Fruit fly (Drosophila melanogaster) whole organism, embryonic: ENCODE results near the gene nst.

Source experiments
- ATbp ChIP-seq: fragments of 200-800 bp; sonication (Bioruptor generic); optimal IDR thresholded peaks from 2 replicates; lab custom pipeline; 2017; ENCODE audit warnings: missing biosample characterization, mild to moderate bottlenecking, missing genetic modification characterization, missing genetic modification reagents
- Aef1 ChIP-seq: fragments of 200-800 bp; sonication (Bioruptor generic); IDR thresholded peaks from 3 replicates; pipeline ENCODE4 v1.3.6; 2022; ENCODE audit warnings: missing biosample characterization, missing genetic modification characterization
- B-H1 ChIP-seq: fragments of 200-800 bp; sonication (Bioruptor generic); IDR thresholded peaks from 3 replicates; pipeline ENCODE4 v1.3.6; 2022; ENCODE audit warnings: missing biosample characterization, missing genetic modification characterization
- CG10462 ChIP-seq: fragments of 200-800 bp; sonication (Bioruptor generic); optimal IDR thresholded peaks from 2 replicates; lab custom pipeline; 2016; ENCODE audit warnings: missing biosample characterization, missing genetic modification characterization
- CG11085 ChIP-seq: fragments of 200-800 bp; sonication (Bioruptor generic); IDR thresholded peaks from 2 replicates; pipeline ENCODE4 v1.3.6; 2022; ENCODE audit warnings: missing biosample characterization, missing genetic modification characterization
- CG12659 ChIP-seq: fragments of 200-800 bp; sonication (Bioruptor generic); optimal IDR thresholded peaks from 3 replicates; lab custom pipeline; 2017; ENCODE audit warnings: mild to moderate bottlenecking, missing biosample characterization, missing genetic modification reagents, missing genetic modification characterization
- CG12744 ChIP-seq: fragments of 200-800 bp; sonication (Bioruptor generic); optimal IDR thresholded peaks from 2 replicates; lab custom pipeline; 2016; ENCODE audit warnings: missing biosample characterization, missing genetic modification characterization
- CG14014 ChIP-seq: fragments of 200-800 bp; sonication (Bioruptor generic); IDR thresholded peaks from 2 replicates; pipeline ENCODE4 v1.3.6; 2022; ENCODE audit warnings: missing biosample characterization, missing genetic modification characterization
- CG14441 ChIP-seq: fragments of 200-800 bp; sonication (Bioruptor generic); IDR thresholded peaks from 2 replicates; pipeline ENCODE4 v1.3.6; 2022; ENCODE audit warnings: missing biosample characterization, missing genetic modification characterization
- CG14965 ChIP-seq: fragments of 200-800 bp; sonication (Bioruptor generic); optimal IDR thresholded peaks from 2 replicates; lab custom pipeline; 2016; ENCODE audit warnings: missing biosample characterization, missing genetic modification characterization, borderline replicate concordance
- CG15479 ChIP-seq: fragments of 200-800 bp; sonication (Bioruptor generic); optimal IDR thresholded peaks from 3 replicates; lab custom pipeline; 2019; ENCODE audit warnings: missing biosample characterization, mild to moderate bottlenecking, missing genetic modification characterization, moderate library complexity
- CG15696 ChIP-seq: fragments of 200-800 bp; sonication (Bioruptor generic); optimal IDR thresholded peaks from 2 replicates; lab custom pipeline; 2019; ENCODE audit warnings: missing biosample characterization, mild to moderate bottlenecking, missing genetic modification characterization, moderate library complexity
- CG17612 ChIP-seq: fragments of 200-800 bp; sonication (Bioruptor generic); IDR thresholded peaks from 2 replicates; pipeline ENCODE4 v1.3.6; 2022; ENCODE audit warnings: missing biosample characterization, missing genetic modification characterization
- CG17802 ChIP-seq: fragments of 200-800 bp; sonication (Bioruptor generic); optimal IDR thresholded peaks from 2 replicates; lab custom pipeline; 2018; ENCODE audit warnings: missing biosample characterization, mild to moderate bottlenecking, missing genetic modification characterization, moderate library complexity
- CG2875 ChIP-seq: fragments of 200-800 bp; sonication (Bioruptor generic); optimal IDR thresholded peaks from 2 replicates; lab custom pipeline; 2017; ENCODE audit warnings: missing biosample characterization, mild to moderate bottlenecking, missing genetic modification characterization, missing genetic modification reagents
- CG32772 ChIP-seq: fragments of 200-800 bp; sonication (Bioruptor generic); IDR thresholded peaks from 2 replicates; pipeline ENCODE4 v1.3.6; 2022; ENCODE audit warnings: missing biosample characterization, missing genetic modification characterization
- CG34422 ChIP-seq: fragments of 200-800 bp; sonication (Bioruptor generic); IDR thresholded peaks from 3 replicates; pipeline ENCODE4 v1.3.6; 2022; ENCODE audit warnings: missing biosample characterization, missing genetic modification characterization
- CG4282 ChIP-seq: fragments of 200-800 bp; sonication (Bioruptor generic); optimal IDR thresholded peaks from 2 replicates; lab custom pipeline; 2016; ENCODE audit warnings: missing biosample characterization, missing genetic modification characterization
- CG4617 ChIP-seq: fragments of 200-800 bp; sonication (Bioruptor generic); optimal IDR thresholded peaks from 3 replicates; lab custom pipeline; 2016; ENCODE audit warnings: missing biosample characterization, missing genetic modification characterization, borderline replicate concordance
- CG9727 ChIP-seq: fragments of 200-800 bp; sonication (Bioruptor generic); optimal IDR thresholded peaks from 3 replicates; lab custom pipeline; 2017; ENCODE audit warnings: missing biosample characterization, mild to moderate bottlenecking, missing genetic modification characterization
- Camta ChIP-seq: fragments of 200-800 bp; sonication (Bioruptor generic); optimal IDR thresholded peaks from 2 replicates; lab custom pipeline; 2016; ENCODE audit warnings: missing biosample characterization, missing genetic modification characterization
- CkIIα-i1 ChIP-seq: fragments of 200-800 bp; sonication (Bioruptor generic); IDR thresholded peaks from 2 replicates; pipeline ENCODE4 v1.3.6; 2022; ENCODE audit warnings: missing biosample characterization, missing genetic modification characterization
- CoRest ChIP-seq: fragments of 200-800 bp; sonication (Bioruptor generic); optimal IDR thresholded peaks from 3 replicates; lab custom pipeline; 2018; ENCODE audit warnings: missing biosample characterization, mild to moderate bottlenecking, missing genetic modification characterization, moderate library complexity
- CrebB ChIP-seq: fragments of 200-800 bp; sonication (Bioruptor generic); optimal IDR thresholded peaks from 3 replicates; lab custom pipeline; 2018; ENCODE audit warnings: missing biosample characterization, mild to moderate bottlenecking, missing genetic modification characterization
- E2f2 ChIP-seq: fragments of 200-800 bp; sonication (Bioruptor generic); IDR thresholded peaks from 2 replicates; pipeline ENCODE4 v1.3.6; 2022; ENCODE audit warnings: missing biosample characterization, missing genetic modification characterization
- HLH3B ChIP-seq: fragments of 200-800 bp; sonication (Bioruptor generic); IDR thresholded peaks from 2 replicates; pipeline ENCODE4 v1.3.6; 2022; ENCODE audit warnings: missing biosample characterization, missing genetic modification characterization
- HLHmδ ChIP-seq: fragments of 200-800 bp; sonication (Bioruptor generic); optimal IDR thresholded peaks from 2 replicates; lab custom pipeline; 2018; ENCODE audit warnings: missing biosample characterization, mild to moderate bottlenecking, missing genetic modification characterization, moderate library complexity
- HmgD ChIP-seq: fragments of 200-800 bp; sonication (Bioruptor generic); optimal IDR thresholded peaks from 3 replicates; lab custom pipeline; 2016; ENCODE audit warnings: missing biosample characterization, missing genetic modification characterization
- Mad ChIP-seq: fragments of 200-800 bp; sonication (Bioruptor generic); optimal IDR thresholded peaks from 2 replicates; lab custom pipeline; 2016; ENCODE audit warnings: missing biosample characterization, missing genetic modification characterization
- Mes4 ChIP-seq: fragments of 200-800 bp; sonication (Bioruptor generic); optimal IDR thresholded peaks from 2 replicates; lab custom pipeline; 2016; ENCODE audit warnings: missing biosample characterization, missing genetic modification characterization
- Mrtf ChIP-seq: fragments of 200-800 bp; sonication (Bioruptor generic); IDR thresholded peaks from 3 replicates; pipeline ENCODE4 v1.3.6; 2022; ENCODE audit warnings: missing biosample characterization, missing genetic modification characterization
- Poxn ChIP-seq: fragments of 200-800 bp; sonication (Bioruptor generic); IDR thresholded peaks from 2 replicates; pipeline ENCODE4 v1.3.6; 2022; ENCODE audit warnings: missing biosample characterization, missing genetic modification characterization
- Sin3A ChIP-seq: fragments of >200 bp; optimal IDR thresholded peaks from 2 replicates; lab custom pipeline; 2018
- aop ChIP-seq: fragments of 200-800 bp; sonication (Bioruptor generic); IDR thresholded peaks from 2 replicates; pipeline ENCODE4 v1.3.6; 2022; ENCODE audit warnings: missing biosample characterization, missing genetic modification characterization
- bigmax ChIP-seq: fragments of 200-800 bp; sonication (Bioruptor generic); optimal IDR thresholded peaks from 2 replicates; lab custom pipeline; 2018; ENCODE audit warnings: missing biosample characterization, mild to moderate bottlenecking, missing genetic modification characterization
- cg ChIP-seq: fragments of 200-800 bp; sonication (Bioruptor generic); optimal IDR thresholded peaks from 3 replicates; lab custom pipeline; 2019; ENCODE audit warnings: missing biosample characterization, mild to moderate bottlenecking, missing genetic modification characterization, moderate library complexity
- croc ChIP-seq: fragments of 200-800 bp; sonication (Bioruptor generic); conservative IDR thresholded peaks from 3 replicates; pipeline ENCODE4 v1.3.6; 2022; ENCODE audit warnings: missing biosample characterization, missing genetic modification characterization
- disco-r ChIP-seq: fragments of 200-800 bp; sonication (Bioruptor generic); optimal IDR thresholded peaks from 2 replicates; lab custom pipeline; 2016; ENCODE audit warnings: missing biosample characterization, missing genetic modification characterization
- dm ChIP-seq: fragments of 200-800 bp; sonication (Bioruptor generic); optimal IDR thresholded peaks from 3 replicates; lab custom pipeline; 2016; ENCODE audit warnings: missing biosample characterization, missing genetic modification characterization
- fu2 ChIP-seq: fragments of 200-800 bp; sonication (Bioruptor generic); optimal IDR thresholded peaks from 2 replicates; lab custom pipeline; 2016; ENCODE audit warnings: missing biosample characterization, missing genetic modification characterization
- gcm2 ChIP-seq: fragments of 200-800 bp; sonication (Bioruptor generic); optimal IDR thresholded peaks from 2 replicates; lab custom pipeline; 2016; ENCODE audit warnings: missing biosample characterization, missing genetic modification characterization
- her ChIP-seq: fragments of 200-800 bp; sonication (Bioruptor generic); optimal IDR thresholded peaks from 2 replicates; lab custom pipeline; 2016; ENCODE audit warnings: missing biosample characterization, missing genetic modification characterization
- mld ChIP-seq: fragments of 200-800 bp; sonication (Bioruptor generic); IDR thresholded peaks from 3 replicates; pipeline ENCODE4 v1.3.6; 2022; ENCODE audit warnings: missing biosample characterization, missing genetic modification characterization; ENCODE audit not compliant: partially characterized antibody
- pb ChIP-seq: fragments of 200-800 bp; sonication (Bioruptor generic); optimal IDR thresholded peaks from 3 replicates; lab custom pipeline; 2016; ENCODE audit warnings: missing biosample characterization, missing genetic modification characterization
- pho ChIP-seq: fragments of 200-800 bp; sonication (Bioruptor generic); optimal IDR thresholded peaks from 2 replicates; lab custom pipeline; 2016; ENCODE audit warnings: missing biosample characterization, missing genetic modification characterization
- ro ChIP-seq: fragments of 200-800 bp; sonication (Bioruptor generic); IDR thresholded peaks from 2 replicates; pipeline ENCODE4 v1.3.6; 2022; ENCODE audit warnings: missing biosample characterization, missing genetic modification characterization
- seq ChIP-seq: fragments of 200-800 bp; sonication (Bioruptor generic); IDR thresholded peaks from 2 replicates; pipeline ENCODE4 v1.3.6; 2022; ENCODE audit warnings: missing biosample characterization, missing genetic modification characterization
- sqz ChIP-seq: fragments of 200-800 bp; sonication (Bioruptor generic); optimal IDR thresholded peaks from 3 replicates; lab custom pipeline; 2018; ENCODE audit warnings: missing biosample characterization, mild to moderate bottlenecking, missing genetic modification characterization
- tap ChIP-seq: fragments of 200-800 bp; optimal IDR thresholded peaks from 3 replicates; lab custom pipeline; 2019; ENCODE audit warnings: missing biosample characterization, mild to moderate bottlenecking, missing genetic modification characterization, moderate library complexity
- tin ChIP-seq: fragments of 200-800 bp; sonication (Bioruptor generic); optimal IDR thresholded peaks from 3 replicates; lab custom pipeline; 2016; ENCODE audit warnings: missing biosample characterization, missing genetic modification characterization
- tna ChIP-seq: fragments of 200-800 bp; sonication (Bioruptor generic); IDR thresholded peaks from 2 replicates; pipeline ENCODE4 v1.3.6; 2022; ENCODE audit warnings: missing biosample characterization, missing genetic modification characterization; ENCODE audit not compliant: partially characterized antibody
- vnd ChIP-seq: fragments of 200-800 bp; sonication (Bioruptor generic); IDR thresholded peaks from 3 replicates; pipeline ENCODE4 v1.3.6; 2022; ENCODE audit warnings: missing biosample characterization, missing genetic modification characterization; ENCODE audit not compliant: partially characterized antibody

The nst gene

dm6 chr3L:12523941-12524340, 6.0 kb downstream of the nst start, which contains the start of the genes ver and Gcn5 (continued):
- TF ChIP-seq Mrtf (GFP tag; lab: Robert Waterston, UW) (peak; percentile 88), CG14965 (GFP tag; lab: Kevin White, UChicago) (no peak), vnd (GFP tag; lab: Robert Waterston, UW) (no peak), CoRest (tag; lab: Kevin White, UChicago) (peak; percentile 94), HmgD (GFP tag; lab: Kevin White, UChicago) (no peak), CG34422 (GFP tag; lab: Robert Waterston, UW) (peak; percentile 94), her (GFP tag; lab: Kevin White, UChicago) (peak; percentile 1), CG17802 (tag; lab: Kevin White, UChicago) (peak; percentile 70), tna (GFP tag; lab: Robert Waterston, UW) (no peak), CrebB (tag; lab: Kevin White, UChicago) (peak; percentile 71), CG4617 (GFP tag; lab: Kevin White, UChicago) (peak; percentile 74), Mad (GFP tag; lab: Kevin White, UChicago) (peak; percentile 89), CG2875 (GFP tag; lab: Kevin White, UChicago) (peak; percentile 79), tin (GFP tag; lab: Kevin White, UChicago) (peak; percentile 86), sqz (GFP tag; lab: Kevin White, UChicago) (peak; percentile 86), Sin3A (peak; percentile 31), bigmax (peak; percentile 71), CG9727 (GFP tag; lab: Kevin White, UChicago) (peak; percentile 94), fu2 (GFP tag; lab: Kevin White, UChicago) (peak; percentile 77), CG32772 (GFP tag; lab: Robert Waterston, UW) (peak; percentile 93), seq (GFP tag; lab: Robert Waterston, UW) (peak; percentile 92), ATbp (peak; percentile 85), CG14441 (GFP tag; lab: Robert Waterston, UW) (peak; percentile 94), E2f2 (GFP tag; lab: Robert Waterston, UW) (peak; percentile 82), CG12659 (peak; percentile 95), tap (tag; lab: Kevin White, UChicago) (peak; percentile 88), CG14014 (GFP tag; lab: Robert Waterston, UW) (peak; percentile 94), ro (peak; percentile 68; the same call in 1 of the 2 replicates), dm (GFP tag; lab: Kevin White, UChicago) (peak; percentile 62), CG15696 (tag; lab: Kevin White, UChicago) (peak; percentile 84), croc (GFP tag; lab: Robert Waterston, UW) (peak; percentile 70), Poxn (GFP tag; lab: Robert Waterston, UW) (peak; percentile 78; the same call in 1 of the 2 replicates), HLH3B (GFP tag; lab: Robert Waterston, UW) (peak; percentile 92), B-H1 (GFP tag; lab: Robert Waterston, UW) (peak; percentile 93), disco-r (GFP tag; lab: Kevin White, UChicago) (peak; percentile 35), CG17612 (GFP tag; lab: Robert Waterston, UW) (peak; percentile 81), Camta (GFP tag; lab: Kevin White, UChicago) (peak; percentile 80), cg (GFP tag; lab: Kevin White, UChicago) (no peak), Mes4 (GFP tag; lab: Kevin White, UChicago) (peak; percentile 54), CG11085 (GFP tag; lab: Robert Waterston, UW) (peak; percentile 86), pb (GFP tag; lab: Kevin White, UChicago) (peak; percentile 30), CkIIα-i1 (GFP tag; lab: Robert Waterston, UW) (no peak), gcm2 (peak; percentile 59), Aef1 (peak; percentile 94), HLHmδ (no peak), mld (no peak), CG10462 (GFP tag; lab: Kevin White, UChicago) (peak; percentile 82), CG15479 (GFP tag; lab: Kevin White, UChicago) (peak; percentile 56), pho (peak; percentile 88), aop (GFP tag; lab: Robert Waterston, UW) (0 out of 2 replicates have a peak, but pooled peaks have one; percentile 52), CG4282 (GFP tag; lab: Kevin White, UChicago) (peak; percentile 10), CG12744 (peak; percentile 82)
